Fruit fly (Drosophila melanogaster): ENCODE results near the gene CG1265.

The CG1265 gene

DNA sequence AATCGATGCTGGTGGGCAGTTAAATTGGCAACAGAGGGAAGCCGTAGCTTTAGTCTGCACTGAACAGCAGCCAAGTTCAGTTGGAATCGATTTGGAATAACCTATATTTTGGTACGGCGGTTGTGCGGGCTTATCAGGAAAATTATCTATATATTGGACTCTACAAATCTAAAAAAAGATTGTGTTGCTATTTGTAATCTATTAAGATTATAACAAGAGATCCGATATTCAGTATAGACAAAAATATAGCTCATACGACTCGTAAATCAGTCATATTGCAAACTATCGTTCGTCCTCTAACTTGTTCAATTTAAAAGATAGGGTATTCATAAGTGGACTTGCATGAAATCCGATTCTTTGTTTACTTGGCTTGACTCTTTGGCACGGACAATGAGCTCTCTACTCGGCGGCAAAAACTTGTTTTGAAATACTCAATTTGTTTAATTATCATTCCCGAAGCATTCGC lies 34.0 kb downstream of the CG1265 start, which contains the start of gene Hexo1 (continued):
- TF ChIP-seq CkIIα-i1 (GFP tag; IDR thresholded peaks at IDR 0.05): no peak
- TF ChIP-seq prd (optimal IDR thresholded peaks at IDR 0.05): no peak
- no peak for TF ChIP-seq prd (GFP tag; IDR thresholded peaks at IDR 0.05)
- no peak for TF ChIP-seq CG15011 (GFP tag; optimal IDR thresholded peaks at IDR 0.05)
- no peak for TF ChIP-seq Ssrp (tag; optimal IDR thresholded peaks at IDR 0.05)
- TF ChIP-seq Doc3 (GFP tag; IDR thresholded peaks at IDR 0.05; ENCODE audit: partially characterized antibody): no peak
- TF ChIP-seq Deaf1 (tag; optimal IDR thresholded peaks at IDR 0.05): no peak
- TF ChIP-seq E2f1 (GFP tag; IDR thresholded peaks at IDR 0.05): no peak
- TF ChIP-seq CHES-1-like (GFP tag; optimal IDR thresholded peaks at IDR 0.05): no peak
- TF ChIP-seq CG11504 (tag; optimal IDR thresholded peaks at IDR 0.05): no peak
- TF ChIP-seq so (GFP tag; IDR thresholded peaks at IDR 0.05): no peak
- no peak for TF ChIP-seq sisA (GFP tag; IDR thresholded peaks at IDR 0.05)
- no peak for TF ChIP-seq CG16813 (GFP tag; IDR thresholded peaks at IDR 0.05; ENCODE audit: partially characterized antibody)
- no peak for TF ChIP-seq disco-r (GFP tag; optimal IDR thresholded peaks at IDR 0.05)
- no peak for TF ChIP-seq CG5953 (GFP tag; IDR thresholded peaks at IDR 0.05)
- TF ChIP-seq Ravus (GFP tag; IDR thresholded peaks at IDR 0.05): no peak
- peak; percentile 27 for TF ChIP-seq CG12391 (tag; optimal IDR thresholded peaks at IDR 0.05)
- no peak for TF ChIP-seq CG2129 (GFP tag; IDR thresholded peaks at IDR 0.05; ENCODE audit: partially characterized antibody)
- TF ChIP-seq Dip3 (GFP tag; optimal IDR thresholded peaks at IDR 0.05): no peak
- TF ChIP-seq crp (GFP tag; optimal IDR thresholded peaks at IDR 0.05): no peak
- TF ChIP-seq otp (GFP tag; IDR thresholded peaks at IDR 0.05): no peak
- 0 out of 4 replicates have a peak, but pooled peaks have one; percentile 47 for TF ChIP-seq chinmo (GFP tag; IDR thresholded peaks at IDR 0.05; ENCODE audit: partially characterized antibody)
- no peak for TF ChIP-seq Scr (GFP tag; IDR thresholded peaks at IDR 0.05; ENCODE audit: partially characterized antibody)
- no peak for TF ChIP-seq kay (GFP tag; optimal IDR thresholded peaks at IDR 0.05)
- no peak for TF ChIP-seq CG6175 (GFP tag; IDR thresholded peaks at IDR 0.05)
- no peak for TF ChIP-seq Gsc (GFP tag; IDR thresholded peaks at IDR 0.05)
- TF ChIP-seq Oli (tag; optimal IDR thresholded peaks at IDR 0.05): peak; percentile 25
- no peak for TF ChIP-seq Hr39 (optimal IDR thresholded peaks at IDR 0.05)
- no peak for TF ChIP-seq CG16863 (GFP tag; optimal IDR thresholded peaks at IDR 0.05)
- TF ChIP-seq dan (GFP tag; IDR thresholded peaks at IDR 0.05): no peak
- no peak for TF ChIP-seq esg (GFP tag; conservative IDR thresholded peaks at IDR 0.05)
- TF ChIP-seq dimm (GFP tag; IDR thresholded peaks at IDR 0.05): no peak
- peak; percentile 51; the same call in 1 of the 2 replicates for TF ChIP-seq CG32532 (GFP tag; IDR thresholded peaks at IDR 0.05)
- peak; percentile 48 for TF ChIP-seq exex (tag; optimal IDR thresholded peaks at IDR 0.05)
- no peak for TF ChIP-seq Abd-B (GFP tag; optimal IDR thresholded peaks at IDR 0.05)
- no peak for TF ChIP-seq CG6683 (GFP tag; optimal IDR thresholded peaks at IDR 0.05)
- no peak for TF ChIP-seq croc (GFP tag; conservative IDR thresholded peaks at IDR 0.05)
- no peak for TF ChIP-seq ERR (GFP tag; optimal IDR thresholded peaks at IDR 0.05)
- TF ChIP-seq Rfx (GFP tag; IDR thresholded peaks at IDR 0.05): no peak
- no peak for TF ChIP-seq CG1233 (GFP tag; optimal IDR thresholded peaks at IDR 0.05)
- no peak for TF ChIP-seq E2f2 (GFP tag; IDR thresholded peaks at IDR 0.05)
- TF ChIP-seq btn (GFP tag; optimal IDR thresholded peaks at IDR 0.05): no peak
- TF ChIP-seq CG9215 (GFP tag; IDR thresholded peaks at IDR 0.05): no peak
- TF ChIP-seq Fer3 (tag; optimal IDR thresholded peaks at IDR 0.05): peak; percentile 25
- TF ChIP-seq Hmr (GFP tag; optimal IDR thresholded peaks at IDR 0.05): peak; percentile 37
- TF ChIP-seq repo (GFP tag; optimal IDR thresholded peaks at IDR 0.05): no peak
- TF ChIP-seq Blimp-1 (GFP tag; optimal IDR thresholded peaks at IDR 0.05): peak; percentile 11
- TF ChIP-seq cas (GFP tag; IDR thresholded peaks at IDR 0.05): no peak
- no peak for TF ChIP-seq bigmax (GFP tag; optimal IDR thresholded peaks at IDR 0.05)
- peak; percentile 6 for TF ChIP-seq NfI (GFP tag; optimal IDR thresholded peaks at IDR 0.05)
- no peak for TF ChIP-seq tna (GFP tag; IDR thresholded peaks at IDR 0.05; ENCODE audit: partially characterized antibody)
- no peak for TF ChIP-seq luna (GFP tag; optimal IDR thresholded peaks at IDR 0.05)
